Worm (Caenorhabditis elegans) whole organism, young adult: ENCODE results near the gene exc-14.

Source experiments
- F57A8.1 ChIP-seq: fragments of 200-800 bp; sonication (Bioruptor generic); optimal IDR thresholded peaks from 2 replicates; lab custom pipeline; 2018; ENCODE audit warnings: mild to moderate bottlenecking, missing genetic modification characterization, moderate library complexity, missing compliant biosample characterization
- Y79H2A.3 ChIP-seq: fragments of 200-800 bp; sonication (Bioruptor generic); conservative IDR thresholded peaks from 2 replicates; pipeline ENCODE4 v1.3.6; 2022; ENCODE audit warnings: missing genetic modification reagents, missing genetic modification characterization, missing compliant biosample characterization
- ZK185.1 ChIP-seq: sonication (generic microtip); optimal IDR thresholded peaks from 2 replicates; lab custom pipeline; 2016; ENCODE audit warnings: mild to moderate bottlenecking, missing genetic modification characterization, missing compliant biosample characterization; ENCODE audit not compliant: poor library complexity, severe bottlenecking
- ama-1 ChIP-seq, 3 experiments: fragments of 150-350 bp in 1 of 3; sonication (generic microtip) in 2 of 3; optimal IDR thresholded peaks; 2 replicates each; lab custom pipeline; 2014 to 2018; ENCODE audit warnings: missing biosample characterization in 2 of 3, missing genetic modification characterization in 2 of 3, missing genetic modification reagents in 2 of 3
- dpff-1 ChIP-seq: sonication (generic microtip); optimal IDR thresholded peaks from 2 replicates; lab custom pipeline; 2017; ENCODE audit warnings: mild to moderate bottlenecking, missing genetic modification characterization, missing compliant biosample characterization
- lin-54 ChIP-seq: fragments of 200-800 bp; sonication (Bioruptor generic); optimal IDR thresholded peaks from 2 replicates; lab custom pipeline; 2018; ENCODE audit warnings: mild to moderate bottlenecking, missing genetic modification characterization, missing compliant biosample characterization
- mel-28 ChIP-seq: sonication (generic microtip); optimal IDR thresholded peaks from 2 replicates; lab custom pipeline; 2016; ENCODE audit warnings: borderline replicate concordance, mild to moderate bottlenecking, missing genetic modification characterization, missing compliant biosample characterization
- nhr-179 ChIP-seq: sonication (generic microtip); optimal IDR thresholded peaks from 2 replicates; lab custom pipeline; 2016; ENCODE audit warnings: mild to moderate bottlenecking, missing genetic modification characterization, missing compliant biosample characterization
- snpc-4 ChIP-seq, 5 experiments: fragments of 150-350 bp in 1 of 5; sonication (generic microtip) in 4 of 5; optimal IDR thresholded peaks; 2 replicates each; lab custom pipeline; 2014 to 2018; ENCODE audit warnings: missing genetic modification characterization in 5 of 5, missing biosample characterization in 3 of 5, antibody characterized with exemption in 2 of 5, mild to moderate bottlenecking in 2 of 5, missing compliant biosample characterization in 2 of 5, missing genotype in 2 of 5, moderate library complexity in 2 of 5, missing genetic modification reagents in 1 of 5

ce11 chrV:5036364-5036763 is 9.6 kb downstream of the exc-14 start, which contains the start of gene K11D12.7:
- TF ChIP-seq nhr-179 (no peak), F57A8.1 (GFP tag; lab: Kevin White, UChicago) (no peak), mel-28 (tag; lab: Kevin White, UChicago) (no peak), snpc-4 (GFP tag; optimal IDR thresholded peaks at IDR 0.05; lab: Kevin White, UChicago) (no peak), snpc-4 (tag; optimal IDR thresholded peaks at IDR 0.05; lab: Kevin White, UChicago) (no peak), Y79H2A.3 (GFP tag; lab: Robert Waterston, UW) (no peak), ama-1 (optimal IDR thresholded peaks at IDR 0.05; lab: Kevin White, UChicago) (no peak), ama-1 (GFP tag; optimal IDR thresholded peaks at IDR 0.05; lab: Kevin White, UChicago) (no peak), dpff-1 (tag; lab: Kevin White, UChicago) (no peak), lin-54 (GFP tag; lab: Kevin White, UChicago) (no peak), ZK185.1 (no peak)
